Fruit fly (Drosophila melanogaster) S2 (cell line): ENCODE results near the gene CG42366.

Source experiments
- CG8478 ChIP-seq: fragments of >200 bp; optimal IDR thresholded peaks from 2 replicates; lab custom pipeline; 2018
- CTCF ChIP-seq, 2 experiments: fragments of >200 bp; optimal IDR thresholded peaks; 2 replicates each; lab custom pipeline; 2018

Gene CG42366

DNA sequence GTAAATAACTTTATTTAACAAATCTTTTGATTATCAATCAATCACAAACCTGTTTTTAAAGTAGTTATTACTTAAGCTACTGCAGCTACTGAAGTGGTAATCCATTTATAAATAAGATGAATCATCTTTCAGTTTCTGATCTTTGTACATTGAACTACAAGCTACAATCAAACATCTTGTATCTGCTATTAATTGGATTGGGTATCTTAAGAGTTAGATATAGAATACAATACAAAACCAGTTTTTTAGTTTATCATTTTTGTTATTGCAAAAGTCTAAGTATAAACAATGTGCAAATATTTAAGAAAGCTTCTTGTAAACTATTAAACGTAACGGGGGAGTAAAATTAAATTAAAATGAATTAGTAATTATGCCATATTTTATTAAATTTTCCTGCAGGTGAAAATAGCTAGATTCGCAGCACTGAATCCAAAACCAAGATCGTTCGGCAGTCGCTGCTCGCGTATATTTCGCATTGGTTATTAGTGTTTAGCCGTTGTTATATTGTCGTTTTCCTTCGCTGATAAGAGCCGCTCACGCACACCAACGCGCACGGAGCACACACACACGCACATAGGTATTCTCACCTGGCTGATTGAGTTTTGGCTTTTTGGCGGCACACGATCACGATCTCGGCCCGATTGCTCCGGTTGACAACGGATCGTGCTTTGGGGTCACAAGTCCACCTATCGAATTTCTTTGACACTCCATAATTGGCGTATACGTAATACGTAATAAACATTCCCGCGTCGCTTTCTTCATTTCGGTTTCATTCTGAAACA lies 23.0 kb downstream of the CG42366 start:
- no peak for TF ChIP-seq CTCF (optimal IDR thresholded peaks at IDR 0.05; lab: Kevin White, UChicago)
- TF ChIP-seq CG8478 (lab: Kevin White, UChicago) = no peak

DNA sequence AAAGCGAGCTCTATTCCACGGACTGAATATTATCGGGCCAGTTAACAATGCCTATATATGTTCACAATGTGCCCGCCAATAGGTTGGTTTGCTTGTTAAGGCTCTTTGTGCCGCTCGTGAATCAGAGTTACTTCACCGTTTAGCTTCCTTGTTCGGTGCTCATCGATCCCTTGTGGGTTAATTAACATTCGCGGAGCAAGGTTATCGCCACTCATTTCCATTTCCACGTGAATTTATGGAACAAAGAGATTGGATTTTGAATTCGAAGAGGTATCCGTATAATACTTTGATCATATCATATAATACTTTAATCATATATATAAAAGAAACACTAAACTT lies 23.5 kb downstream of the CG42366 start:
- TF ChIP-seq CTCF (optimal IDR thresholded peaks at IDR 0.05; lab: Kevin White, UChicago) = no peak
- TF ChIP-seq CG8478 (lab: Kevin White, UChicago) = no peak

DNA sequence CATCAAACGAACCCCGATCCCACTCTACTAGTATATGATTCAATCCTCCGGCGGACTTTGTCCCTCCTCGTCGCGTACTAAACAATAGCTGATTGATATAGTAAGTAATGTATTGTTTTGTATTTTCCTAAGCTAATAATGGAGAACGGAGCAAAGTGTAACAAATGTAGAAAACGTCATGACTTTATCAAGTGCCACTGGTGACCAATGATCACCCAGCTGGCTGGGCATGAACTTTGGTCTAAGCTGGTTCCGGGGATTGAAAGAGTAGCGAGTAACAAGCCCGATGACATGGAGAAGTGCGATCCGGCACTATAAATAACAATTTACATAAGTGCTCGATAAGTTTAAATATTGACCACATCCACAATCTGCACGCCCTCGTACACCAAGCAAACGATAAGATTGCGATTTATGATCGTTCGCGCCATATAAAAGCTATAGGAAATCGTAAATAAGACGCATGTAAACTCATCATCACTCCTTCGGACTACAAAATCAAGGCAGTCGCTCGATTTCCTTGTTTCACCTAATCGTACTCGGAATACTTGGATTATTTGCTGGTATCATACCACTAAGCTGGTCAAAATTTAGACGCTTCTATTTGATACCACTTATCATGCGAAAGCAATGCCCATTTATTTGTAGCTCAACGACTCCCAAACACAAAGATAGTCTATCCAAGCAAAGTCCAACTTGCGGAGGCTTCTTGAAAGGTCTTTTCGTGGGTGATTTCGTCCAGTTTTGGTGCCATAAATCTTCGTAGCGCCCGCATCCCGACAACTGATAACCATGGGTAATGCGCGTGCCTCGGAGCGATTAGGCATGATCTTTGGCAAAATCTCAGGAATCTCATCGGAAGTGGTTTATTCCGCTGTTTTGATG lies 24.5 kb downstream of the CG42366 start:
- no peak for TF ChIP-seq CG8478 (lab: Kevin White, UChicago)
- TF ChIP-seq CTCF (optimal IDR thresholded peaks at IDR 0.05; lab: Kevin White, UChicago) = no peak

DNA sequence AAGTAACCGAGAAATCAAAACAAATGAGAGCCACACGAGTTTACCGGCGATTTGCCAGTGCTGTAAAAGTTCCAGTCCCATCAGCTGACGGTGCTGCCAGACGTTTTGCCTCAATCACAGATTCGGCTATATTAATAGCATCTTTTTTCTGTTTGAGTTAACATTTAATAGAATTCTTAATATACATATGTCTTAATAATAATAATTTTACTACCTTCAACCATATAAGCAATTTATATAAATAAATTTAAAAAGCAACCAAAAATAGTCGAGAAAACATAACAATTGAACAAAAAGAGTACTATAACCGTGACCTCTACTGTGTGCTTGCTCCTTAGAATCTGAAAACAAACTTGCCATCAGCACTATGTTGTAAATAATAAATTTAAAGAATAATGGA lies 29.2 kb downstream of the CG42366 start, which contains the start of the genes CG13126 and CG4709:
CG13126 (minus strand) TSS at position 63 of the 400 bp plus-strand sequence.
CG4709 (plus strand) TSS at position 207 of the 400 bp plus-strand sequence.
- TF ChIP-seq CTCF (optimal IDR thresholded peaks at IDR 0.05; lab: Kevin White, UChicago) = no peak
- TF ChIP-seq CG8478 (lab: Kevin White, UChicago) = no peak

DNA sequence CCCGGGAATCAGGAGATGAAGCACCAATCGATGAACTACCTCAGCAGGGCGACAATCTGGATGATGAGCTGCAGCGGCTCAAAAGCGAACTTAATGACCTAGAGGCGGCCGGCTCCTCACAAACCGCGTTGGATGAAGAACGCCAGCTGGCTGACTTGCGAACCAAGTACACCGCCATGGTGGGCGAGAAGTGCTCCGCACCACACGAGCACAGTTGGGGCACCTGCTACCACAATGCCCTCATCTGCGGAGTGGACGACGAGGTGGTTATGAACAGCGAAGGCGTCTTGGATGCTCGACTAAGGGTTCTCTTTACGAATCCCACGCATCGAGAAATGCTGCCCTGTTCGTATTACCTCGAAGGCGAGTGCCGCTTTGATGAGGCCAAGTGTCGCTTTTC lies 29.7 kb downstream of the CG42366 start:
- TF ChIP-seq CG8478 (lab: Kevin White, UChicago) (no peak), CTCF (optimal IDR thresholded peaks at IDR 0.05; lab: Kevin White, UChicago) (no peak)

DNA sequence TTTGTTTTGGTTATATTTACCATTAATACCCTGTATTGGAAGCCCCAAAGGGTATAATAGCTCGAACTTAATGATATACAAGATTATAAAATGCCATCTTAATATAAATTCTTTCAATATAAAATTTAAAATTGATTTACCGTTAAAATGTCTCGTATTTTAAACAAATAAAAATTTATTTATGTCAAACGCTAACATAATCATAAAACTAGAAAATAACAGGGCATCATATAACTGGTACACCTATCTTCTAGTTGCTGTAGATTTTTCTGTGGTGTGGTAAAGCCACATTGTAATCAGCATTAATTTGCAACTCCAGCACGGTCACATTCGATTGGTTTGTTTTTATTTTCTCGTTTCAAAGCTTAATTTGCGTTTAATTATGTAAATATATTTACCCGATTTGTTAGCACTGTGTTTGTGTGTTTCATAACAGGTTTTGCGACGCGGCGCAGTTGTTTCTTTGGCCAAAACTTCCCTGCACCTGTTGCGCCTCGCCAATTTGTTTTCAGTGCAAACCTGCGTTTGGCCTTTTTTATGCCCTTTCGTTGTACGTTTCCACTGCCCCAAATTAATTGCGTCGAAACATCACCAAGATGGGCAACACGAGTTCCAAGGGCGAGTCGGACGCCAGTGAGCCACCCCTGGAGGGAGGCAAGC lies 32.2 kb downstream of the CG42366 start, which contains the start of the genes CG4658 and CG5846:
CG4658 (plus strand) TSS at position 140 of the 660 bp plus-strand sequence.
CG5846 (minus strand) TSS at position 245 of the 660 bp plus-strand sequence.
- no peak for TF ChIP-seq CG8478 (lab: Kevin White, UChicago)
- TF ChIP-seq CTCF (optimal IDR thresholded peaks at IDR 0.05; lab: Kevin White, UChicago) = no peak

dm6 chr2L:9960758-9961157 lies 35.8 kb downstream of the CG42366 start:
- TF ChIP-seq CG8478 (lab: Kevin White, UChicago) (no peak), CTCF (optimal IDR thresholded peaks at IDR 0.05; lab: Kevin White, UChicago) (no peak)

DNA sequence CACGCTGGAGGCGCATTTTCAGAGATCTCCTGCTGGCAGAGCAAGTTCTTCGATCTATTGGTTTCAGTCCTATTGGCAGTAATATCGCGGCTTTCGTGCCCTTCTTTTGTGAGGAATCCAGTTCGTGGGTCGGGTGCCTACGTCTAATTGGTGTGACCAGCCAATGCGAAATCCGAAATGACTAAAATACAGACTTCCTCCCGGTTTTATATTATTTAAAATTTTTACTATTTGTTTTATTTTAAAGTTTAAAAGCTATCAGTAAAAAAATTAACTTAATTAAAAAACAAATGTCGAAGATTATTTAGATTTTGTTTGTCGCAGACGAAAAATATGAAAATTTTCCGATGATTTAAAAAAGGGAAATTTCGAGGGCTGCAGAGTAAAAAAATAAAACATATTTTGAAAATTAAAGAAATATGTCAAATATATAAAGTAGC lies 38.7 kb downstream of the CG42366 start, which contains the start of gene CG5850:
CG5850 (minus strand) TSS at position 347 of the 440 bp plus-strand sequence.
- TF ChIP-seq CG8478 (lab: Kevin White, UChicago) = no peak
- TF ChIP-seq CTCF (optimal IDR thresholded peaks at IDR 0.05; lab: Kevin White, UChicago) = no peak

DNA sequence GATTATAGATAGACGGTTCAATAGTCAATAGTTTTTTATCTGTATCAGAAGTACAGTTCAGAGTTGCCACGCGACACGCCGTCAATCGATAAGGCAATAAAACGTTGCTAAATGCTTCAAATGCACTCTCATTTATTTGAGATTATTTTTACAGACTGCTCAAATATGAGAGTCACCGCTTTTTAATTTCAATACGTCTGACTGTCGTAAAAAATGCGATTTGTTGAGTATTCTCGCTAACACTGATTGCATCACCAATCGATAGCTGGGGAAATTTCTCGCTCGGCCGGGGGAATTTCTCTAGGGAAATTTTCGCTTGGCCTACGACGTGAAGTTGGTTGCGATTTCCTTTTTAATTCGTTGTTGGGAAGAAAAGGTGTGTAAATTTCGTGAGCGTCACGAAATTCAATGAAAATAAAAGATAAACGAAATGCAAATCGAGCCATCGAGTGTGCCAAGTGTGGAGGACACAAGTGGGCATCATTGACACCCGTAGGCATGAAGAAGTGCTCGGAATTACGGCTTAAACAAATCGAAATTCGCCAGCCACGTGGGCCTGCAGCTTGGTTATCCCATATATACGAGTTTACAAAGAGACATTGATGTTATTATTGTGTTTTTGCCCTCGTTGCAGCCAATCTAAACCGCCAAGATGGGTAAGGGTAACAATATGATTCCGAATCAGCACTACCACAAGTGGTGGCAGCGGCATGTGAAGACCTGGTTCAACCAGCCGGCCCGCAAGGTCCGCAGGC lies 42.2 kb downstream of the CG42366 start, which contains the start of the genes Dref and RpL13:
Dref (minus strand) TSS at position 247 of the 755 bp plus-strand sequence.
RpL13 (plus strand) TSS at position 331 of the 755 bp plus-strand sequence.
- TF ChIP-seq CG8478 (lab: Kevin White, UChicago) (no peak), CTCF (optimal IDR thresholded peaks at IDR 0.05; lab: Kevin White, UChicago) (no peak)

DNA sequence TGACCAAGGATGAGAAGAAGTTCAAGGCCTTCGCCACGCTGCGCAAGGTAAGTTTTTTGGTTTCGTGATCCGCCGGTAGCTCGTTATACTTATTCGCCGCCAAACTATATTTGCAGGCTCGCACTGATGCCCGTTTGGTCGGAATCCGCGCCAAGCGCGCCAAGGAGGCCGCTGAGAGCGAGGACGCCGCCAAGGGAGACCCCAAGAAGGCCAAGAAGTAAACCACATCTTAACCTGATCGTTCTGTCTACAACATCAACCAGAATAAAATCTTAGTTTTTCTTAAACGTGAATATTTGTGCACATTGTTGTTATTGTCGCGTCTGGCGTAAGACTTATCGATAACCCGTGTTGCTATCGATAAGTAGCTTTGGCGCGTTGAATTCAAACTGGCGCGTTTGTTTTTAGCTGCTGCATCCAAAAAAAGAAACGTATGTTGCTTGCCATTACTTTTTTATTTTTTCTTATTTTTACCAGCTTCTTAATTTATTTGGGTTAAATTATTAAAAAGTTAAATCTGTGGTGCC lies 43.3 kb downstream of the CG42366 start:
- TF ChIP-seq CTCF (optimal IDR thresholded peaks at IDR 0.05; lab: Kevin White, UChicago) (no peak), CG8478 (lab: Kevin White, UChicago) (no peak)

dm6 chr2L:9972624-9973023 lies 47.7 kb downstream of the CG42366 start:
- TF ChIP-seq CTCF (optimal IDR thresholded peaks at IDR 0.05; lab: Kevin White, UChicago) = no peak
